Fruit fly (Drosophila melanogaster) S2 (cell line): Measurements from ENCODE around the gene CG45071.

Experiments
- CG8478 ChIP-seq: fragments of >200 bp; optimal IDR thresholded peaks from 2 replicates; lab custom pipeline; 2018
- CTCF ChIP-seq, 2 experiments: fragments of >200 bp; optimal IDR thresholded peaks; 2 replicates each; lab custom pipeline; 2018

- TF ChIP-seq CG8478 (no peak), CTCF (optimal IDR thresholded peaks at IDR 0.05; lab: Kevin White, UChicago) (no peak)
These were observed 17.4 kb upstream of the CG45071 start for dm6 chr3L:15088285-15088684.
